Worm (Caenorhabditis elegans) whole organism, L4 larva: Measurements from ENCODE around the gene srw-122.

Experiments
- aly-2 ChIP-seq: sonication (generic microtip); optimal IDR thresholded peaks from 2 replicates; lab custom pipeline; 2018; ENCODE audit warnings: missing biosample characterization, missing genetic modification characterization
- mxl-2 ChIP-seq: fragments of 200-800 bp; sonication (Bioruptor generic); conservative IDR thresholded peaks from 2 replicates; pipeline ENCODE4 v1.3.6; 2022; ENCODE audit warnings: missing genetic modification reagents, missing genetic modification characterization, missing compliant biosample characterization
- zag-1 ChIP-seq: fragments of 150-350 bp; optimal IDR thresholded peaks from 2 replicates; lab custom pipeline; 2014; ENCODE audit warnings: missing biosample characterization, missing genetic modification characterization

ce11 chrV:2983351-2983750 is 31.3 kb upstream of the srw-122 start, which contains the start of gene srw-117:
- TF ChIP-seq mxl-2 (GFP tag; lab: Robert Waterston, UW) (no peak), zag-1 (tag; lab: Kevin White, UChicago) (no peak), aly-2 (tag; lab: Kevin White, UChicago) (no peak)
